Fruit fly (Drosophila melanogaster) whole organism, wandering third instar larva: Measurements from ENCODE around the gene MtnE.

Source experiments
- Abd-B ChIP-seq: fragments of >200 bp; optimal IDR thresholded peaks from 2 replicates; lab custom pipeline; 2017; ENCODE audit warnings: missing biosample characterization, missing genetic modification characterization
- CG32264 ChIP-seq: fragments of 200-800 bp; sonication (Bioruptor generic); optimal IDR thresholded peaks from 2 replicates; lab custom pipeline; 2016; ENCODE audit warnings: missing biosample characterization, missing genetic modification characterization
- CG9705 ChIP-seq: fragments of 200-800 bp; sonication (Bioruptor generic); optimal IDR thresholded peaks from 2 replicates; lab custom pipeline; 2018; ENCODE audit warnings: missing biosample characterization, mild to moderate bottlenecking, missing genetic modification characterization
- CrebA ChIP-seq: fragments of 200-800 bp; sonication (Bioruptor generic); optimal IDR thresholded peaks from 2 replicates; lab custom pipeline; 2016; ENCODE audit warnings: missing biosample characterization, mild to moderate bottlenecking, missing genetic modification characterization, borderline replicate concordance
- Dfd ChIP-seq: fragments of >200 bp; optimal IDR thresholded peaks from 2 replicates; lab custom pipeline; 2017; ENCODE audit warnings: missing biosample characterization, missing genetic modification characterization
- Dif ChIP-seq: fragments of 200-275, 200-300 bp; sonication (Bioruptor generic); optimal IDR thresholded peaks from 2 replicates; lab custom pipeline; 2018; ENCODE audit warnings: missing biosample characterization, missing genetic modification characterization; ENCODE audit not compliant: partially characterized antibody
- HLH106 ChIP-seq: fragments of 200-800 bp; optimal IDR thresholded peaks from 3 replicates; lab custom pipeline; 2019; ENCODE audit warnings: missing biosample characterization, mild to moderate bottlenecking, missing genetic modification characterization, moderate library complexity
- Hnf4 ChIP-seq: fragments of 200-800 bp; sonication (Bioruptor generic); optimal IDR thresholded peaks from 2 replicates; lab custom pipeline; 2016; ENCODE audit warnings: missing biosample characterization, mild to moderate bottlenecking, missing genetic modification characterization
- Hr78 ChIP-seq: fragments of >200 bp; optimal IDR thresholded peaks from 2 replicates; lab custom pipeline; 2017; ENCODE audit warnings: missing biosample characterization, missing genetic modification characterization
- Hr83 ChIP-seq: fragments of 200-300 bp; sonication (Bioruptor generic); optimal IDR thresholded peaks from 2 replicates; lab custom pipeline; 2016; ENCODE audit warnings: missing biosample characterization, mild to moderate bottlenecking, missing genetic modification characterization, moderate library complexity; ENCODE audit not compliant: poor library complexity, severe bottlenecking
- Jra ChIP-seq: sonication (Bioruptor generic); optimal IDR thresholded peaks from 2 replicates; lab custom pipeline; 2016; ENCODE audit warnings: missing biosample characterization, missing genetic modification characterization
- Mio ChIP-seq: sonication (Bioruptor generic); optimal IDR thresholded peaks from 2 replicates; lab custom pipeline; 2016; ENCODE audit warnings: missing biosample characterization, missing genetic modification characterization
- Myc ChIP-seq: fragments of >200 bp; optimal IDR thresholded peaks from 2 replicates; lab custom pipeline; 2017
- N ChIP-seq: fragments of >200 bp; optimal IDR thresholded peaks from 2 replicates; lab custom pipeline; 2018; ENCODE audit warnings: missing biosample characterization, missing external identifiers, missing genetic modification characterization
- Rel ChIP-seq, 2 experiments: fragments of 200-800 bp; sonication (Bioruptor generic) in 1 of 2; optimal IDR thresholded peaks; 2 replicates in 1 of 2; 3 replicates in 1 of 2; lab custom pipeline; 2016 to 2019; ENCODE audit warnings: mild to moderate bottlenecking in 2 of 2, missing biosample characterization in 2 of 2, missing genetic modification characterization in 2 of 2, moderate library complexity in 1 of 2
- Sp1 ChIP-seq: fragments of 200-800 bp; sonication (Bioruptor generic); optimal IDR thresholded peaks from 3 replicates; lab custom pipeline; 2019; ENCODE audit warnings: missing biosample characterization, mild to moderate bottlenecking, missing genetic modification characterization, moderate library complexity
- br ChIP-seq: fragments of 200-800 bp; sonication (Bioruptor generic); optimal IDR thresholded peaks from 2 replicates; lab custom pipeline; 2016; ENCODE audit warnings: missing biosample characterization, missing genetic modification characterization
- brk ChIP-seq: fragments of 200-800 bp; sonication (Bioruptor generic); optimal IDR thresholded peaks from 2 replicates; lab custom pipeline; 2016; ENCODE audit warnings: missing biosample characterization, mild to moderate bottlenecking, missing genetic modification characterization
- dl ChIP-seq, 2 experiments: fragments of 175-275, 200-275 bp in 1 of 2; fragments of 200-275 bp in 1 of 2; sonication (Bioruptor generic); optimal IDR thresholded peaks; lab custom pipeline; 2018; ENCODE audit warnings: mild to moderate bottlenecking in 2 of 2, missing biosample characterization in 2 of 2, missing genetic modification characterization in 2 of 2, moderate library complexity in 2 of 2; ENCODE audit not compliant: partially characterized antibody in 2 of 2, insufficient read depth in 1 of 2
- dmrt93B ChIP-seq: fragments of 200-800 bp; sonication (Bioruptor generic); optimal IDR thresholded peaks from 2 replicates; lab custom pipeline; 2018; ENCODE audit warnings: missing biosample characterization, mild to moderate bottlenecking, missing genetic modification characterization
- dsf ChIP-seq: sonication (Bioruptor generic); optimal IDR thresholded peaks from 2 replicates; lab custom pipeline; 2016; ENCODE audit warnings: missing biosample characterization, missing genetic modification characterization, borderline replicate concordance
- ey ChIP-seq: fragments of 200-800 bp; sonication (Bioruptor generic); optimal IDR thresholded peaks from 2 replicates; lab custom pipeline; 2016; ENCODE audit warnings: missing biosample characterization, missing genetic modification characterization
- foxo ChIP-seq, 2 experiments: fragments of 200-800 bp; sonication (Bioruptor generic); optimal IDR thresholded peaks; 2 replicates in 1 of 2; 3 replicates in 1 of 2; lab custom pipeline; 2016 to 2017; ENCODE audit warnings: missing biosample characterization in 2 of 2, missing genetic modification characterization in 2 of 2
- fru ChIP-seq: fragments of 200-800 bp; sonication (Bioruptor generic); optimal IDR thresholded peaks from 3 replicates; lab custom pipeline; 2016; ENCODE audit warnings: missing biosample characterization, mild to moderate bottlenecking, missing genetic modification characterization
- h ChIP-seq: fragments of 200-800 bp; sonication (Bioruptor generic); optimal IDR thresholded peaks from 3 replicates; lab custom pipeline; 2016; ENCODE audit warnings: missing biosample characterization, mild to moderate bottlenecking, missing genetic modification characterization
- jim ChIP-seq: fragments of 175-275, 200-325 bp; sonication (Bioruptor generic); optimal IDR thresholded peaks from 2 replicates; lab custom pipeline; 2016; ENCODE audit warnings: missing biosample characterization, mild to moderate bottlenecking, missing genetic modification characterization
- pan ChIP-seq: fragments of >200 bp; optimal IDR thresholded peaks from 2 replicates; lab custom pipeline; 2017
- psq ChIP-seq: fragments of 200-800 bp; sonication (Bioruptor generic); optimal IDR thresholded peaks from 3 replicates; lab custom pipeline; 2017; ENCODE audit warnings: missing biosample characterization, mild to moderate bottlenecking, missing genetic modification characterization, moderate library complexity
- rgr ChIP-seq: fragments of 200-800 bp; sonication (Bioruptor generic); optimal IDR thresholded peaks from 3 replicates; lab custom pipeline; 2016; ENCODE audit warnings: missing biosample characterization, mild to moderate bottlenecking, missing genetic modification characterization
- sage ChIP-seq: fragments of 200-800 bp; sonication (Bioruptor generic); optimal IDR thresholded peaks from 2 replicates; lab custom pipeline; 2016; ENCODE audit warnings: missing biosample characterization, mild to moderate bottlenecking, missing genetic modification characterization
- sv ChIP-seq: fragments of 200-800 bp; sonication (Bioruptor generic); optimal IDR thresholded peaks from 3 replicates; lab custom pipeline; 2016; ENCODE audit warnings: missing biosample characterization, missing genetic modification characterization
- usp ChIP-seq: fragments of >200 bp; optimal IDR thresholded peaks from 2 replicates; lab custom pipeline; 2017; ENCODE audit warnings: missing biosample characterization, missing genetic modification characterization
- woc ChIP-seq: sonication (Bioruptor generic); optimal IDR thresholded peaks from 2 replicates; lab custom pipeline; 2016; ENCODE audit warnings: missing biosample characterization, mild to moderate bottlenecking, missing genetic modification characterization

Gene MtnE

DNA sequence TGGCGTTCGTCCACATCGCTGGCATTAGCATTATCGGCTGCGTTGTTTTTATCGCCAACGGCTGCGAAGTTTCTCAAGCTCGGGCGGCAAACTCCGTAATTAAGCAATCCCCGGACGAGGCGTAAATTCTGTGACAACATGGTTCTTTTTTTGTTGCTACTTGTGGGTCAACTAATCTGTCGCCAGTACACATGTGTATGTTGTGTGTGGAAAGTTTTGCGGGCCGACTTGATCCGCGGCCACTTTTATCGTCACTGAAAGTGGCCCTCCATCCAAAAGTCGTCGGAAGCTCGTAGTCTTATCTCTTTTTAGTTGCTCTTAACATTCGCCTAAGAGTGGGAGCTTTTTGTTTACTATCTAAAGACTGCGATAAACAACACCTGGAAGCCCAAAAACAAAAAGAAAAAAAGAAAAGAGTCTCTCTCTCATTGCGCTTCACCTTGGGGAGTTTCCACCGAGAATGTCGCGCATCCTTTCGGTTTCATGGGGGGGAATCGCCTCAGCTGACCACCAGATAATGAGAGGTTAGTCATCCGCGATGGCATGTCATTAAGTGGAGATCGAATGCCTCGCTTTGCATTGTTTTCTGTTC lies 29.4 kb upstream of the MtnE start, which contains the start of gene CG10877:
Gene CG10877 (minus strand): TSS at position 238 of the 592 bp plus-strand sequence.
- peak in 1 of 2 experiments; percentile 24 for TF ChIP-seq dl (GFP tag; optimal IDR thresholded peaks at IDR 0.05; lab: Kevin White, UChicago; ENCODE audit: insufficient read depth in 1 of 2, partially characterized antibody in 2 of 2)
- TF ChIP-seq Mio (GFP tag; lab: Kevin White, UChicago), result no peak
- TF ChIP-seq Jra (GFP tag; lab: Kevin White, UChicago), result peak; percentile 5
- TF ChIP-seq Rel (GFP tag; optimal IDR thresholded peaks at IDR 0.05; lab: Kevin White, UChicago), result no peak
- TF ChIP-seq Rel (tag; optimal IDR thresholded peaks at IDR 0.05; lab: Kevin White, UChicago), result peak; percentile 27
- TF ChIP-seq Sp1 (GFP tag; lab: Kevin White, UChicago), result peak; percentile 3
- TF ChIP-seq dsf (GFP tag; lab: Kevin White, UChicago), result no peak
- TF ChIP-seq, all 38 proteins: peak for 4

DNA sequence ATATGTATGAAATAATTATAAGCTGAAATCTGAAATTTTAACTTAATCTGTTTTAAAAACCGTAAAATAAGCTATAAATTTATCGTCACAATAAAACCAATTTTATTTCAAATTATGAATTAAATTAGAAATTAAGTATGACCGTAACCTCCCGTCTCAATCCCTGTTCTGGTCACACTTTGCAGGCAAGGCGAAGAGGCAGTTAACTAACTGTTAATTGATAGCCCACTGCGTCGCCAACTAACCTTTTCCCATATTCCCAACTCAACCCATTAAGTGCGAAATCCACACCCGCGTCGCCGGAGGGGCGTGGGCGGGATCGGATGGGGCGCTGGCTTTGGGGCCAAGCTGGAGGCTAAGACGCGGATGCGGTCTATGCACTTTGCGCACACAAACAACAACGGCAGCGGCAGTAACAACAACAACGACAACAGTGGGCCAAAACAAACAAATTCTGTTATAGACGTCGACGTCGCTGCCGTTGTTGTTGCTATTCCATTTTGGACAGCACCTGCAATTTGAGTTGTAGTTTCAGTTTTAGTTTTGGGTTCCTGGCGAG lies 26.2 kb upstream of the MtnE start, which contains the start of gene CG5191:
Gene CG5191 (plus strand): TSS at position 198 of the 559 bp plus-strand sequence.
- TF ChIP-seq Dif (no peak), ey (GFP tag; lab: Kevin White, UChicago) (peak; percentile 9), fru (peak; percentile 8), CG32264 (GFP tag; lab: Kevin White, UChicago) (no peak), h (GFP tag; lab: Kevin White, UChicago) (peak; percentile 3)

DNA sequence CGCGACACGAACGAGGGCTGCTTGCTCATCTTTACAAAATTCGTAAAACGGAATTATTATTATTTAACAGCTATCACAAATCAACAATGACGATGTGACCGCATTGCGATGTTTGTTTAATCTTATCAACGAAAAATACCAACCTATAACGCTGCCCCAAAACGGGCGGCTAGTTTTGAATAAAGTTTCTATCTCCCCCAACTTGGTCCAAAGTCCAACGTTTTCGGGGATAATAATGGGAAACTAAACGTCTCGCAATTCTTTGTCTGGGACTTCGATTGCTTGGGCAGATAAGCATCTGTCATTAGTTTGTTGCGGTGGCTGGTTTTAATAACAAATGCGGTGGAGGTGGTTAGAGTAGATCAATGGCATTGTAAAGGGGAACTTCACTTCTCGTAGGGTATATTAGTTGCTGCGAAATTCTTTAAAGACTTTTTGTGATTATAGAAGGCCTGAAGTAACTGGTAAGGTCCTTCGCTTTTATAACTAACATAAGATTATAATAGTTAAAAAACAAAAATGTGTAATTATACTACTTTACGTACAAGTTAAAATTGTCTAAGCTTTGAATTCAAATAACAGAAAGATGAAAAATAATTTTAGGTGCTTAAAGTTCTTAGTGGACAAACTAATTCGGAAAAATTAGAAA lies 25.6 kb upstream of the MtnE start, which contains the start of gene CG15922:
Gene CG15922 (minus strand): TSS at position 262 of the 649 bp plus-strand sequence.
- TF ChIP-seq Hr78 (no peak), fru (no peak), Rel (GFP tag; optimal IDR thresholded peaks at IDR 0.05; lab: Kevin White, UChicago) (no peak), Rel (tag; optimal IDR thresholded peaks at IDR 0.05; lab: Kevin White, UChicago) (no peak), Hr83 (GFP tag; lab: Kevin White, UChicago) (no peak), psq (GFP tag; lab: Kevin White, UChicago) (no peak), pan (lab: Kevin White, UChicago) (no peak), dmrt93B (GFP tag; lab: Kevin White, UChicago) (no peak)

DNA sequence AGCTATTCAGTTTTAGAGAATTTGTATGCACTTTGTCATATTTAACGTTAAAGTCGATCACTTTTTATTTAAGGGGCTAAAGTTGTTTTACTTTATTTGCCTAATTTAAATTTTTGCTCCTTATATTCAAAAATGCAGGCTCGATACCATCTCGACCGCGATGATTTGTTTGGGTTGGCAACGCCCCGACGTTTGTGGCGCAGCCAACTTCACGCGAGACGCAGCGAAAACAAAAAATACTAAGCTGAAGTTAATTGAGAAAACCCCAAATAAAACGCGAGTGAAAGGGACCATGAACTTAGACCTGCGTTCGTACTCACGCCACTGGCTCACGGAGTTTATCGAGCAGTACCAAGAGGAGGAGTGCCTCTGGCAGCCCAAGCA lies 23.6 kb upstream of the MtnE start:
- TF ChIP-seq dl (GFP tag; optimal IDR thresholded peaks at IDR 0.05; lab: Kevin White, UChicago; ENCODE audit: insufficient read depth in 1 of 2, partially characterized antibody in 2 of 2) (no peak), br (GFP tag; lab: Kevin White, UChicago) (no peak), CrebA (GFP tag; lab: Kevin White, UChicago) (no peak), Hr83 (GFP tag; lab: Kevin White, UChicago) (peak; percentile 29), Rel (GFP tag; optimal IDR thresholded peaks at IDR 0.05; lab: Kevin White, UChicago) (no peak), Rel (tag; optimal IDR thresholded peaks at IDR 0.05; lab: Kevin White, UChicago) (peak; percentile 67)

DNA sequence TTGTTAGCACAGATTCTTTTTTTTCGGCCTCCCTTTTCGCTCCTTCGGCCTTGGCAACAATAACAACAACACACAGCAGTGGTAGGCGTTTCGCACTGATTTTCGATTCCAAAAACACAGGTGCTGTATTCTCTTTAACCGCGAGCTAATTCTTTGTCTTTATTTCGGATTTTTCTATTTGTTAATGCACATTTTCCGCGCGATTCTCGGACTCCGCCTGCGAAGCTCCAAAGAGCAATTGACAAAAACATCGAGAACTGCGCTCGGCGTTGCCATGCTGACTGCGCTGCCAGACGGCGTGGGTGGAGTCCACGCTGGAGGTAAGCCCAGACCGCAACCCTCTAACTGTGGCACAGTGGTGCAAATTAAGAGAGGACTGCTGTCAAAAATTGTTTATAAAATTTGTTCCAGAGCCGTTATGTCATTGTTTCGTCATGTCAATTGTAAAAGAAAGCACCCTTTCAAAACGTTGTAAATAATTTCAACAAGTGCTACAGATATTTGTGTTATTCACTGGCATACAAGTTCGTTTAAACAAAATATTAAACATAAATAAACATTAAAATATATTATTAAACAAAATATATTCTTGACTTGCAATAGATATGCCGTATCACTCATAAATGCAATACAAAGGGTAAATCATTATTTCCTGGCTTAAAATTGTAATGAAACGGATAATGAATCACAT lies 23.1 kb upstream of the MtnE start, which contains the start of the genes DPCoAC and CG5180:
Gene DPCoAC (minus strand): TSS at position 253 of the 691 bp plus-strand sequence.
Gene CG5180 (plus strand): TSS at position 516 of the 691 bp plus-strand sequence.
- TF ChIP-seq woc (GFP tag; lab: Kevin White, UChicago), result peak; percentile 71
- no peak for TF ChIP-seq N (GFP tag; lab: Kevin White, UChicago)
- peak; percentile 30 for TF ChIP-seq sv (GFP tag; lab: Kevin White, UChicago)
- no peak for TF ChIP-seq rgr (GFP tag; lab: Kevin White, UChicago)
- peak; percentile 28 for TF ChIP-seq Sp1 (GFP tag; lab: Kevin White, UChicago)
- no peak for TF ChIP-seq pan (lab: Kevin White, UChicago)
- peak; percentile 24 for TF ChIP-seq dmrt93B (GFP tag; lab: Kevin White, UChicago)
- TF ChIP-seq Mio (GFP tag; lab: Kevin White, UChicago), result no peak
- no peak for TF ChIP-seq usp (GFP tag; lab: Kevin White, UChicago)
- no peak for TF ChIP-seq dsf (GFP tag; lab: Kevin White, UChicago)
- no peak for TF ChIP-seq Dfd (GFP tag; lab: Kevin White, UChicago)
- no peak for TF ChIP-seq fru
- TF ChIP-seq Dif, result peak; percentile 53
- TF ChIP-seq Hr83 (GFP tag; lab: Kevin White, UChicago), result no peak
- peak; percentile 16 for TF ChIP-seq CG9705
- TF ChIP-seq brk (GFP tag; lab: Kevin White, UChicago), result no peak
- TF ChIP-seq CrebA (GFP tag; lab: Kevin White, UChicago), result no peak
- TF ChIP-seq foxo (GFP tag; optimal IDR thresholded peaks at IDR 0.05; lab: Kevin White, UChicago), result peak; percentile 34 to 44
- TF ChIP-seq jim (GFP tag; lab: Kevin White, UChicago), result peak; percentile 54
- peak; percentile 76 for TF ChIP-seq Hnf4
- TF ChIP-seq h (GFP tag; lab: Kevin White, UChicago), result peak; percentile 6
- TF ChIP-seq sage (GFP tag; lab: Kevin White, UChicago), result no peak
- no peak for TF ChIP-seq br (GFP tag; lab: Kevin White, UChicago)
- TF ChIP-seq CG32264 (GFP tag; lab: Kevin White, UChicago), result no peak
- TF ChIP-seq Myc (lab: Kevin White, UChicago), result no peak
- TF ChIP-seq Abd-B (GFP tag; lab: Kevin White, UChicago), result no peak
- peak; percentile 72 for TF ChIP-seq Jra (GFP tag; lab: Kevin White, UChicago)
- peak; percentile 63 for TF ChIP-seq HLH106 (tag; lab: Kevin White, UChicago)
- TF ChIP-seq ey (GFP tag; lab: Kevin White, UChicago), result no peak
- TF ChIP-seq Rel (GFP tag; optimal IDR thresholded peaks at IDR 0.05; lab: Kevin White, UChicago), result no peak
- TF ChIP-seq Rel (tag; optimal IDR thresholded peaks at IDR 0.05; lab: Kevin White, UChicago), result peak; percentile 56
